Fruit fly (Drosophila melanogaster): Measurements from ENCODE around the gene Pgd.
A peak's percentile ranks its signal among the peaks of the same experiment; 100 is the strongest.

Pgd gene

dm6 chrX:2170424-2170823 is 25.5 kb downstream of the Pgd start:
- no peak for TF ChIP-seq esn (GFP tag; optimal IDR thresholded peaks at IDR 0.05)
- TF ChIP-seq Sox102F (GFP tag; optimal IDR thresholded peaks at IDR 0.05) = no peak
- TF ChIP-seq Hr39 (GFP tag; optimal IDR thresholded peaks at IDR 0.05) = no peak

dm6 chrX:2172420-2172827 is 27.5 kb downstream of the Pgd start, which contains the start of gene ND-B14.5A:
ND-B14.5A (plus strand) TSS chrX:2172526.
- no peak for TF ChIP-seq lz (GFP tag; optimal IDR thresholded peaks at IDR 0.05)
- peak; percentile 23 for TF ChIP-seq esn (GFP tag; optimal IDR thresholded peaks at IDR 0.05)
- no peak for TF ChIP-seq OdsH (GFP tag; optimal IDR thresholded peaks at IDR 0.05)
- TF ChIP-seq Eip78C (GFP tag) = no peak

- TF ChIP-seq dac (GFP tag; optimal IDR thresholded peaks at IDR 0.05) (no peak), svp (GFP tag) (peak; percentile 84)
These were observed 30.4 kb downstream of the Pgd start, which contains the start of gene Cyp4d14 for dm6 chrX:2175265-2175795. Cyp4d14 (minus strand) TSS chrX:2175315.

dm6 chrX:2175956-2176469 is 31.1 kb downstream of the Pgd start, which contains the start of gene Cyp4d2:
Cyp4d2 (plus strand) TSS chrX:2176006.
- TF ChIP-seq dac (GFP tag; optimal IDR thresholded peaks at IDR 0.05) (no peak), fkh (GFP tag; optimal IDR thresholded peaks at IDR 0.05) (peak; percentile 30)

- TF ChIP-seq Sox14 (GFP tag; optimal IDR thresholded peaks at IDR 0.05) (no peak), Lpt (GFP tag; optimal IDR thresholded peaks at IDR 0.05) (no peak), CG6163 (GFP tag; IDR thresholded peaks at IDR 0.05) (no peak), CG7368 (GFP tag; optimal IDR thresholded peaks at IDR 0.05) (no peak), Hr38 (GFP tag; optimal IDR thresholded peaks at IDR 0.05) (no peak), CG9139 (GFP tag; optimal IDR thresholded peaks at IDR 0.05) (no peak), CG15336 (GFP tag; IDR thresholded peaks at IDR 0.05) (no peak), fkh (GFP tag; optimal IDR thresholded peaks at IDR 0.05) (no peak), net (GFP tag; optimal IDR thresholded peaks at IDR 0.05) (no peak), ss (GFP tag; optimal IDR thresholded peaks at IDR 0.05) (no peak), CG32006 (GFP tag; optimal IDR thresholded peaks at IDR 0.05) (no peak), Blimp-1 (GFP tag; optimal IDR thresholded peaks at IDR 0.05) (no peak), CG6808 (GFP tag; optimal IDR thresholded peaks at IDR 0.05) (no peak), CG6792 (GFP tag; optimal IDR thresholded peaks at IDR 0.05) (no peak), CG8632 (GFP tag; optimal IDR thresholded peaks at IDR 0.05) (no peak), CG8319 (GFP tag; optimal IDR thresholded peaks at IDR 0.05) (no peak), dsx (GFP tag; optimal IDR thresholded peaks at IDR 0.05; ENCODE audit: poor library complexity, severe bottlenecking) (no peak), CG3919 (GFP tag; optimal IDR thresholded peaks at IDR 0.05) (no peak), CG8119 (GFP tag; IDR thresholded peaks at IDR 0.05) (no peak), acj6 (GFP tag; optimal IDR thresholded peaks at IDR 0.05) (no peak)
These were observed 33.9 kb downstream of the Pgd start, which contains the start of gene Cyp4ae1 for dm6 chrX:2178802-2179201. Cyp4ae1 (plus strand) TSS chrX:2179007.

- TF ChIP-seq Eip75B (GFP tag; optimal IDR thresholded peaks at IDR 0.05) (no peak), CG9139 (GFP tag; optimal IDR thresholded peaks at IDR 0.05) (no peak), fkh (GFP tag; optimal IDR thresholded peaks at IDR 0.05) (no peak), CG6792 (GFP tag; optimal IDR thresholded peaks at IDR 0.05) (no peak), Smox (GFP tag; optimal IDR thresholded peaks at IDR 0.05) (no peak), spab (GFP tag; optimal IDR thresholded peaks at IDR 0.05) (no peak), CG3919 (GFP tag; optimal IDR thresholded peaks at IDR 0.05) (no peak), CG6163 (GFP tag; IDR thresholded peaks at IDR 0.05) (no peak), CG11294 (GFP tag; IDR thresholded peaks at IDR 0.05) (no peak), dac (GFP tag; optimal IDR thresholded peaks at IDR 0.05) (no peak), svp (GFP tag) (peak; percentile 78), Hr39 (GFP tag; optimal IDR thresholded peaks at IDR 0.05) (no peak), CG1621 (tag; optimal IDR thresholded peaks at IDR 0.05) (no peak), esn (GFP tag; optimal IDR thresholded peaks at IDR 0.05) (peak; percentile 9), fd59A (GFP tag; optimal IDR thresholded peaks at IDR 0.05) (no peak), CG15336 (GFP tag; IDR thresholded peaks at IDR 0.05) (no peak), CG3032 (tag; optimal IDR thresholded peaks at IDR 0.05) (peak; percentile 2), CG6854 (GFP tag; optimal IDR thresholded peaks at IDR 0.05) (no peak), Hr4 (GFP tag; optimal IDR thresholded peaks at IDR 0.05) (no peak)
These were observed 35.9 kb downstream of the Pgd start, which contains the start of gene pn for dm6 chrX:2180750-2181261. pn (plus strand) TSS chrX:2181211.
